Worm (Caenorhabditis elegans) whole organism, L1 larva: Measurements from ENCODE around the gene ptp-3.

Experiments
- C04F5.9 ChIP-seq: sonication (generic microtip); optimal IDR thresholded peaks from 2 replicates; lab custom pipeline; 2016; ENCODE audit warnings: missing genetic modification characterization, missing compliant biosample characterization
- C16A3.4 ChIP-seq: fragments of 150-350 bp; optimal IDR thresholded peaks from 2 replicates; lab custom pipeline; 2014; ENCODE audit warnings: missing biosample characterization, missing genetic modification characterization
- F16B12.6 ChIP-seq: fragments of 150-350 bp; optimal IDR thresholded peaks from 2 replicates; lab custom pipeline; 2014; ENCODE audit warnings: missing biosample characterization, missing genetic modification characterization
- aly-2 ChIP-seq: fragments of 150-350 bp; optimal IDR thresholded peaks from 2 replicates; lab custom pipeline; 2014; ENCODE audit warnings: missing biosample characterization, missing genetic modification characterization
- ama-1 ChIP-seq: fragments of 150-350 bp; optimal IDR thresholded peaks from 2 replicates; lab custom pipeline; 2014
- blmp-1 ChIP-seq: fragments of 150-350 bp; optimal IDR thresholded peaks from 2 replicates; lab custom pipeline; 2014; ENCODE audit warnings: missing biosample characterization, missing genetic modification characterization
- ceh-63 ChIP-seq: fragments of 200-800 bp; sonication (Bioruptor generic); optimal IDR thresholded peaks from 2 replicates; lab custom pipeline; 2018; ENCODE audit warnings: mild to moderate bottlenecking, missing genetic modification characterization, missing compliant biosample characterization
- ceh-8 ChIP-seq: fragments of 200-800 bp; sonication (Bioruptor generic); optimal IDR thresholded peaks from 2 replicates; lab custom pipeline; 2018; ENCODE audit warnings: mild to moderate bottlenecking, missing genetic modification characterization, moderate library complexity, missing compliant biosample characterization
- ceh-82 ChIP-seq, 3 experiments: fragments of 150-350 bp in 1 of 3; sonication (generic microtip) in 2 of 3; optimal IDR thresholded peaks; 2 replicates each; lab custom pipeline; 2014 to 2017; ENCODE audit warnings: missing biosample characterization in 3 of 3, missing genetic modification characterization in 3 of 3
- dpl-1 ChIP-seq, 3 experiments: fragments of 150-350 bp in 2 of 3; sonication (generic microtip) in 1 of 3; optimal IDR thresholded peaks; 2 replicates each; lab custom pipeline; 2014 to 2017; ENCODE audit warnings: missing biosample characterization in 3 of 3, missing genetic modification characterization in 3 of 3, missing genetic modification reagents in 3 of 3
- dsc-1 ChIP-seq: sonication (generic microtip); optimal IDR thresholded peaks from 2 replicates; lab custom pipeline; 2016; ENCODE audit warnings: mild to moderate bottlenecking, missing genetic modification characterization, missing compliant biosample characterization
- efl-1 ChIP-seq, 4 experiments: fragments of 150-350 bp; optimal IDR thresholded peaks in 3 of 4; peaks in 1 of 4; 1 replicate in 1 of 4; 2 replicates in 3 of 4; lab custom pipeline; 2014; ENCODE audit warnings: missing biosample characterization in 2 of 4, missing genetic modification characterization in 2 of 4, missing genetic modification reagents in 2 of 4
- efl-3 ChIP-seq: fragments of 200-800 bp; sonication (Bioruptor generic); optimal IDR thresholded peaks from 2 replicates; lab custom pipeline; 2018; ENCODE audit warnings: mild to moderate bottlenecking, missing genetic modification characterization, missing compliant biosample characterization
- egl-13 ChIP-seq: sonication (generic microtip); optimal IDR thresholded peaks from 2 replicates; lab custom pipeline; 2016; ENCODE audit warnings: missing genotype, missing genetic modification reagents, missing genetic modification characterization, missing compliant biosample characterization
- egl-27 ChIP-seq, 2 experiments: fragments of 150-350 bp in 1 of 2; sonication (generic microtip); optimal IDR thresholded peaks; 3 replicates each; lab custom pipeline; 2017 to 2018; ENCODE audit warnings: missing biosample characterization in 2 of 2, missing genetic modification characterization in 2 of 2, missing genetic modification reagents in 2 of 2
- ets-5 ChIP-seq: fragments of 200-800 bp; sonication (Bioruptor generic); IDR thresholded peaks from 2 replicates; pipeline ENCODE4 v1.3.6; 2022; ENCODE audit warnings: missing genetic modification characterization, missing compliant biosample characterization
- fkh-10 ChIP-seq: sonication (generic microtip); optimal IDR thresholded peaks from 2 replicates; lab custom pipeline; 2017; ENCODE audit warnings: missing biosample characterization, missing genetic modification reagents, missing genetic modification characterization
- fkh-4 ChIP-seq: sonication (generic microtip); optimal IDR thresholded peaks from 2 replicates; lab custom pipeline; 2016; ENCODE audit warnings: missing compliant biosample characterization, missing genetic modification characterization, borderline replicate concordance
- hpl-2 ChIP-seq: fragments of 150-350 bp; optimal IDR thresholded peaks from 2 replicates; lab custom pipeline; 2014; ENCODE audit warnings: missing biosample characterization, missing genetic modification reagents, missing genetic modification characterization
- irx-1 ChIP-seq: sonication (generic microtip); optimal IDR thresholded peaks from 2 replicates; lab custom pipeline; 2016; ENCODE audit warnings: missing genetic modification characterization, missing compliant biosample characterization
- jun-1 ChIP-seq: fragments of 150-350 bp; optimal IDR thresholded peaks from 2 replicates; lab custom pipeline; 2014; ENCODE audit warnings: missing biosample characterization, missing genetic modification reagents, missing genetic modification characterization
- lin-14 ChIP-seq: fragments of 200-800 bp; sonication (Bioruptor generic); optimal IDR thresholded peaks from 2 replicates; lab custom pipeline; 2018; ENCODE audit warnings: mild to moderate bottlenecking, missing genetic modification characterization, moderate library complexity, missing compliant biosample characterization
- lin-15B ChIP-seq: fragments of 150-350 bp; sonication (generic microtip); optimal IDR thresholded peaks from 3 replicates; lab custom pipeline; 2014; ENCODE audit warnings: missing biosample characterization, missing genetic modification characterization
- lin-35 ChIP-seq, 2 experiments: fragments of 150-350 bp; optimal IDR thresholded peaks; 2 replicates each; lab custom pipeline; 2014; ENCODE audit warnings: missing biosample characterization in 2 of 2, missing genetic modification characterization in 2 of 2, missing genetic modification reagents in 2 of 2
- lin-39 ChIP-seq: fragments of 150-350 bp; optimal IDR thresholded peaks from 2 replicates; lab custom pipeline; 2014; ENCODE audit warnings: missing biosample characterization, missing genetic modification reagents, missing genetic modification characterization
- lir-3 ChIP-seq: sonication (generic microtip); optimal IDR thresholded peaks from 2 replicates; lab custom pipeline; 2016; ENCODE audit warnings: mild to moderate bottlenecking, missing genetic modification characterization, moderate library complexity, missing compliant biosample characterization; ENCODE audit not compliant: poor library complexity
- mep-1 ChIP-seq: fragments of 150-350 bp; optimal IDR thresholded peaks from 2 replicates; lab custom pipeline; 2014; ENCODE audit warnings: missing biosample characterization, missing genetic modification characterization
- nhr-11 ChIP-seq: fragments of 150-350 bp; optimal IDR thresholded peaks from 2 replicates; lab custom pipeline; 2014; ENCODE audit warnings: missing biosample characterization, missing genetic modification characterization
- nhr-12 ChIP-seq: sonication (generic microtip); optimal IDR thresholded peaks from 2 replicates; lab custom pipeline; 2017; ENCODE audit warnings: missing biosample characterization, missing genetic modification characterization
- nhr-19 ChIP-seq: fragments of 200-800 bp; sonication (Bioruptor generic); conservative IDR thresholded peaks from 2 replicates; pipeline ENCODE4 v1.3.6; 2022; ENCODE audit warnings: missing genetic modification characterization, missing compliant biosample characterization
- nhr-20 ChIP-seq: sonication (generic microtip); optimal IDR thresholded peaks from 2 replicates; lab custom pipeline; 2016; ENCODE audit warnings: mild to moderate bottlenecking, missing genetic modification characterization, missing compliant biosample characterization
- nhr-237 ChIP-seq: fragments of 150-350 bp; optimal IDR thresholded peaks from 2 replicates; lab custom pipeline; 2014; ENCODE audit warnings: missing biosample characterization, missing genetic modification characterization
- nhr-47 ChIP-seq: sonication (generic microtip); optimal IDR thresholded peaks from 2 replicates; lab custom pipeline; 2016; ENCODE audit warnings: mild to moderate bottlenecking, missing genetic modification characterization, moderate library complexity, missing compliant biosample characterization
- nhr-71 ChIP-seq: sonication (generic microtip); optimal IDR thresholded peaks from 2 replicates; lab custom pipeline; 2016; ENCODE audit warnings: mild to moderate bottlenecking, missing genetic modification characterization, moderate library complexity, missing compliant biosample characterization
- nhr-76 ChIP-seq: sonication (generic microtip); optimal IDR thresholded peaks from 2 replicates; lab custom pipeline; 2017; ENCODE audit warnings: missing biosample characterization, missing genetic modification characterization
- nhr-84 ChIP-seq: sonication (generic microtip); optimal IDR thresholded peaks from 2 replicates; lab custom pipeline; 2017; ENCODE audit warnings: missing biosample characterization, missing genetic modification characterization
- nhr-85 ChIP-seq: sonication (generic microtip); peaks from one replicate; lab custom pipeline; 2016; ENCODE audit warnings: missing genetic modification characterization, inconsistent platforms, missing compliant biosample characterization
- nhr-90 ChIP-seq: sonication (generic microtip); optimal IDR thresholded peaks from 2 replicates; lab custom pipeline; 2016; ENCODE audit warnings: mild to moderate bottlenecking, missing genetic modification characterization, missing compliant biosample characterization; ENCODE audit not compliant: poor library complexity
- pax-3 ChIP-seq: fragments of 200-800 bp; sonication (Bioruptor generic); optimal IDR thresholded peaks from 2 replicates; lab custom pipeline; 2018; ENCODE audit warnings: mild to moderate bottlenecking, missing genetic modification characterization, moderate library complexity, missing compliant biosample characterization
- rnt-1 ChIP-seq: sonication (generic microtip); optimal IDR thresholded peaks from 2 replicates; lab custom pipeline; 2016; ENCODE audit warnings: mild to moderate bottlenecking, missing genetic modification characterization, moderate library complexity, missing compliant biosample characterization
- skn-1 ChIP-seq: fragments of 150-350 bp; optimal IDR thresholded peaks from 2 replicates; lab custom pipeline; 2014; ENCODE audit warnings: missing biosample characterization, missing genetic modification characterization
- snu-23 ChIP-seq: sonication (generic microtip); optimal IDR thresholded peaks from 2 replicates; lab custom pipeline; 2016; ENCODE audit warnings: missing genetic modification characterization, missing compliant biosample characterization
- sox-4 ChIP-seq: sonication (generic microtip); optimal IDR thresholded peaks from 2 replicates; lab custom pipeline; 2016; ENCODE audit warnings: missing genetic modification characterization, missing compliant biosample characterization
- swsn-7 ChIP-seq: sonication (generic microtip); optimal IDR thresholded peaks from 2 replicates; lab custom pipeline; 2016; ENCODE audit warnings: missing genetic modification characterization, missing compliant biosample characterization
- tbx-2 ChIP-seq: sonication (generic microtip); optimal IDR thresholded peaks from 2 replicates; lab custom pipeline; 2016; ENCODE audit warnings: missing genetic modification characterization, missing compliant biosample characterization
- unc-130 ChIP-seq: fragments of 150-350 bp; optimal IDR thresholded peaks from 2 replicates; lab custom pipeline; 2017; ENCODE audit warnings: missing biosample characterization, missing genetic modification characterization, inconsistent platforms
- unc-86 ChIP-seq: sonication (generic microtip); optimal IDR thresholded peaks from 2 replicates; lab custom pipeline; 2016; ENCODE audit warnings: missing genetic modification characterization, missing compliant biosample characterization
- xbp-1 ChIP-seq: sonication (generic microtip); optimal IDR thresholded peaks from 2 replicates; lab custom pipeline; 2016; ENCODE audit warnings: missing genetic modification characterization, missing compliant biosample characterization
- ztf-11 ChIP-seq, 2 experiments: sonication (generic microtip); optimal IDR thresholded peaks; 2 replicates each; lab custom pipeline; 2016 to 2017; ENCODE audit warnings: missing genetic modification characterization in 2 of 2, missing biosample characterization in 1 of 2, missing compliant biosample characterization in 1 of 2

ptp-3 gene

DNA sequence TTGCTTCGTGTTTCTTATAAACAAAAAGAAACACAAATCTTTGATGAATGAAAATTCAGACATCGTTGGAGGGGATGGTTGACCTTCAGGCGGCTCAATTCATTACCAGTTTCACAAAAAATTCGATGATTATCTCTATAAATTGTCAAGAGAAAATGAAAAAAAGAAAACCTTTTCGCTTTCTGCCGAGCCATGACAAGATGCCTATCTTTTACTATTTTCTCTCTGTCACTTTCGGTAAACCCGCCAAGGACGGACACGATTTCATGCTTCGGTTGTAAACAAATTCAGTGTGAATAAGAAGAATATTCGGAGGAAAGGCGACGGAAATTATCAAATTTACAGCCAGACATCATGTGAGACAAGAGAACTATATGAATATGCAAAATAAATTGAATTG lies 45.4 kb downstream of the ptp-3 start (continued):
- peak; percentile 3 for TF ChIP-seq C16A3.4 (tag; lab: Kevin White, UChicago)
- no peak for TF ChIP-seq nhr-47 (tag; lab: Kevin White, UChicago)
- TF ChIP-seq aly-2 (tag; lab: Kevin White, UChicago): no peak
- peak; percentile 19 for TF ChIP-seq nhr-71
- no peak for TF ChIP-seq lin-39
- no peak for TF ChIP-seq sox-4 (tag; lab: Kevin White, UChicago)
- peak; percentile 24 for TF ChIP-seq nhr-20 (tag; lab: Kevin White, UChicago)
- no peak for TF ChIP-seq ceh-63
- no peak for TF ChIP-seq lin-15B (tag; lab: Kevin White, UChicago)
- TF ChIP-seq dpl-1 (GFP tag; optimal IDR thresholded peaks at IDR 0.05; lab: Kevin White, UChicago): no peak
- TF ChIP-seq snu-23 (GFP tag; lab: Kevin White, UChicago): peak; percentile 0
- TF ChIP-seq nhr-237 (tag; lab: Kevin White, UChicago): no peak
- TF ChIP-seq unc-130 (tag; lab: Kevin White, UChicago): no peak
- TF ChIP-seq ets-5 (GFP tag; lab: Robert Waterston, UW): no peak
- no peak for TF ChIP-seq skn-1 (tag; lab: Kevin White, UChicago)
- TF ChIP-seq efl-1 (optimal IDR thresholded peaks at IDR 0.05; lab: Kevin White, UChicago): no peak
- peak in 1 of 2 experiments; percentile 70 for TF ChIP-seq efl-1 (GFP tag; optimal IDR thresholded peaks at IDR 0.05 in 1 of 2; lab: Kevin White, UChicago)
- TF ChIP-seq fkh-4 (tag; lab: Kevin White, UChicago): no peak
- no peak for TF ChIP-seq nhr-84 (tag; lab: Kevin White, UChicago)
- no peak for TF ChIP-seq fkh-10 (GFP tag; lab: Kevin White, UChicago)

DNA sequence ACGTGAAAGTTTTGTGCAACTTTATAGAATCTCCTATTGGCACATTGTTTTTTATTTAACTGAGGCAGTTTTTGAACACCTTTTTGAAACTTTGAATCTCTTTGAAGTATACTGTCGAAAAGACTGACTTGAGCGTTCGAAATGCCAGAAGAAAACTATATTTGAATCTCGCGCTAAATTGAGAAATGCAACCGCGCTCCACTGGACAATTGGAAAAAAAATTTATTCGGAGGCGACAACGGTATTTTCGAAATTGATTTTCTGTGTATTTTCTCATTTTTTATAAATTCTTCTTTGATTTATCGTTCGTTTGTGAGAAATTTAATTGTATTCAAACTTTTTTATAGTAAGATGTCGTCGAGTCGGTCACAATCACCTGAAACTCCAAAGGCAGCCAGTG lies 46.7 kb downstream of the ptp-3 start, which contains the start of gene let-858:
TSS of gene let-858 (plus strand) at position 348 of the 400 bp plus-strand sequence.
- peak; percentile 41 for TF ChIP-seq lin-15B (tag; lab: Kevin White, UChicago)
- TF ChIP-seq dsc-1 (tag; lab: Kevin White, UChicago): peak; percentile 49
- TF ChIP-seq efl-3 (GFP tag; lab: Kevin White, UChicago): no peak
- TF ChIP-seq egl-13 (tag; lab: Kevin White, UChicago): no peak
- TF ChIP-seq pax-3 (tag; lab: Kevin White, UChicago): peak; percentile 20
- peak; percentile 27 for TF ChIP-seq F16B12.6 (tag; lab: Kevin White, UChicago)
- TF ChIP-seq nhr-20 (tag; lab: Kevin White, UChicago): peak; percentile 61
- no peak for TF ChIP-seq ceh-8 (GFP tag; lab: Kevin White, UChicago)
- TF ChIP-seq ztf-11 (tag; optimal IDR thresholded peaks at IDR 0.05; lab: Kevin White, UChicago): peak in 1 of 2 experiments; percentile 11
- TF ChIP-seq nhr-19 (GFP tag; lab: Robert Waterston, UW): peak; percentile 50
- peak; percentile 59 for TF ChIP-seq tbx-2
- TF ChIP-seq nhr-85 (tag; lab: Kevin White, UChicago): peak; percentile 44
- TF ChIP-seq nhr-76 (tag; lab: Kevin White, UChicago): no peak
- peak; percentile 54 for TF ChIP-seq lin-14 (GFP tag; lab: Kevin White, UChicago)
- peak; percentile 96 to 98 for TF ChIP-seq lin-35 (GFP tag; optimal IDR thresholded peaks at IDR 0.05; lab: Kevin White, UChicago)
- TF ChIP-seq xbp-1 (tag; lab: Kevin White, UChicago): peak; percentile 58
- peak; percentile 67 for TF ChIP-seq nhr-90 (tag; lab: Kevin White, UChicago)
- peak; percentile 26 for TF ChIP-seq skn-1 (tag; lab: Kevin White, UChicago)
- no peak for TF ChIP-seq hpl-2 (GFP tag; lab: Kevin White, UChicago)
- TF ChIP-seq dpl-1 (GFP tag; optimal IDR thresholded peaks at IDR 0.05; lab: Kevin White, UChicago): peak; percentile 94 to 96 (median 96)
- peak; percentile 54 for TF ChIP-seq C16A3.4 (tag; lab: Kevin White, UChicago)
- peak; percentile 44 for TF ChIP-seq unc-86 (tag; lab: Kevin White, UChicago)
- TF ChIP-seq C04F5.9 (tag; lab: Kevin White, UChicago): peak; percentile 10
- TF ChIP-seq irx-1 (tag; lab: Kevin White, UChicago): peak; percentile 19
- no peak for TF ChIP-seq nhr-11 (tag; lab: Kevin White, UChicago)
- no peak for TF ChIP-seq nhr-237 (tag; lab: Kevin White, UChicago)
- no peak for TF ChIP-seq egl-27 (tag; optimal IDR thresholded peaks at IDR 0.05; lab: Kevin White, UChicago)
- TF ChIP-seq ceh-82 (tag; optimal IDR thresholded peaks at IDR 0.05; lab: Kevin White, UChicago): peak; percentile 8 to 59 (median 50)
- TF ChIP-seq rnt-1 (tag; lab: Kevin White, UChicago): peak; percentile 67
- peak; percentile 36 for TF ChIP-seq aly-2 (tag; lab: Kevin White, UChicago)
- peak; percentile 97 to 99 for TF ChIP-seq efl-1 (optimal IDR thresholded peaks at IDR 0.05; lab: Kevin White, UChicago)
- TF ChIP-seq efl-1 (GFP tag; optimal IDR thresholded peaks at IDR 0.05 in 1 of 2; lab: Kevin White, UChicago): peak; percentile 98 to 100
- TF ChIP-seq nhr-47 (tag; lab: Kevin White, UChicago): peak; percentile 78
- TF ChIP-seq lin-39: peak; percentile 9
- TF ChIP-seq swsn-7 (tag; lab: Kevin White, UChicago): peak; percentile 56
- peak; percentile 56 for TF ChIP-seq mep-1 (tag; lab: Kevin White, UChicago)
- TF ChIP-seq nhr-12 (tag; lab: Kevin White, UChicago): no peak
- peak; percentile 53 for TF ChIP-seq blmp-1 (tag; lab: Kevin White, UChicago)
- no peak for TF ChIP-seq ama-1 (lab: Kevin White, UChicago)
- no peak for TF ChIP-seq fkh-10 (GFP tag; lab: Kevin White, UChicago)
- TF ChIP-seq jun-1: peak; percentile 22
- no peak for TF ChIP-seq lir-3 (tag; lab: Kevin White, UChicago)
